Fruit fly (Drosophila melanogaster) whole organism, prepupa: ENCODE data around the gene mnb.
A peak's percentile ranks its signal among the peaks of the same experiment; 100 is the strongest.

ENCODE experiments used
- CG11294 ChIP-seq: fragments of 200-800 bp; sonication (Bioruptor generic); IDR thresholded peaks from 2 replicates; pipeline ENCODE4 v1.3.6; 2022; ENCODE audit warnings: missing biosample characterization, missing genetic modification characterization
- CG11762 ChIP-seq: fragments of 200-800 bp; sonication (Bioruptor generic); optimal IDR thresholded peaks from 3 replicates; lab custom pipeline; 2016; ENCODE audit warnings: missing biosample characterization, missing genetic modification characterization; ENCODE audit not compliant: insufficient read depth
- CG15336 ChIP-seq: fragments of 200-800 bp; sonication (Bioruptor generic); IDR thresholded peaks from 2 replicates; pipeline ENCODE4 v1.3.6; 2022; ENCODE audit warnings: missing biosample characterization, missing genetic modification characterization
- CG16779 ChIP-seq: fragments of 200-800 bp; sonication (Bioruptor generic); optimal IDR thresholded peaks from 3 replicates; lab custom pipeline; 2017; ENCODE audit warnings: missing biosample characterization, mild to moderate bottlenecking, missing genetic modification characterization
- CG3032 ChIP-seq: fragments of 200-800 bp; optimal IDR thresholded peaks from 2 replicates; lab custom pipeline; 2019; ENCODE audit warnings: missing biosample characterization, mild to moderate bottlenecking, missing genetic modification characterization, moderate library complexity
- CG32006 ChIP-seq: fragments of 200-800 bp; sonication (Bioruptor generic); optimal IDR thresholded peaks from 3 replicates; lab custom pipeline; 2017; ENCODE audit warnings: missing biosample characterization, mild to moderate bottlenecking, missing genetic modification characterization
- CG3919 ChIP-seq: fragments of 200-800 bp; sonication (Bioruptor generic); optimal IDR thresholded peaks from 3 replicates; lab custom pipeline; 2016; ENCODE audit warnings: missing biosample characterization, missing genetic modification characterization
- CG6163 ChIP-seq: fragments of 200-800 bp; sonication (Bioruptor generic); IDR thresholded peaks from 3 replicates; pipeline ENCODE4 v1.3.6; 2022; ENCODE audit warnings: missing biosample characterization, missing genetic modification characterization
- CG6276 ChIP-seq: fragments of 200-800 bp; sonication (Bioruptor generic); optimal IDR thresholded peaks from 2 replicates; lab custom pipeline; 2017; ENCODE audit warnings: missing biosample characterization, mild to moderate bottlenecking, missing genetic modification characterization
- CG6792 ChIP-seq: fragments of 200-800 bp; sonication (Bioruptor generic); optimal IDR thresholded peaks from 3 replicates; lab custom pipeline; 2016; ENCODE audit warnings: missing biosample characterization, missing genetic modification characterization
- CG6808 ChIP-seq: fragments of 200-800 bp; sonication (Bioruptor generic); optimal IDR thresholded peaks from 3 replicates; lab custom pipeline; 2017; ENCODE audit warnings: missing biosample characterization, missing genetic modification characterization, mild to moderate bottlenecking, moderate library complexity, missing genetic modification reagents
- CG6854 ChIP-seq: fragments of 200-800 bp; sonication (Bioruptor generic); optimal IDR thresholded peaks from 2 replicates; lab custom pipeline; 2017; ENCODE audit warnings: missing biosample characterization, mild to moderate bottlenecking, missing genetic modification characterization
- CG7368 ChIP-seq: fragments of 200-800 bp; sonication (Bioruptor generic); optimal IDR thresholded peaks from 3 replicates; lab custom pipeline; 2016; ENCODE audit warnings: missing biosample characterization, missing genetic modification characterization
- CG8319 ChIP-seq: fragments of 200-800 bp; sonication (Bioruptor generic); optimal IDR thresholded peaks from 3 replicates; lab custom pipeline; 2016; ENCODE audit warnings: missing biosample characterization, missing genetic modification characterization
- CG8632 ChIP-seq: fragments of 200-800 bp; sonication (Bioruptor generic); optimal IDR thresholded peaks from 3 replicates; lab custom pipeline; 2016; ENCODE audit warnings: missing biosample characterization, missing genetic modification characterization
- Eip75B ChIP-seq: fragments of 200-800 bp; sonication (Bioruptor generic); optimal IDR thresholded peaks from 3 replicates; lab custom pipeline; 2016; ENCODE audit warnings: missing biosample characterization, missing genetic modification characterization
- Eip78C ChIP-seq: fragments of 200-800 bp; sonication (Bioruptor generic); peaks from one replicate; lab custom pipeline; 2016; ENCODE audit warnings: missing biosample characterization, missing genetic modification characterization
- Eip93F ChIP-seq: fragments of 200-800 bp; sonication (Bioruptor generic); optimal IDR thresholded peaks from 2 replicates; lab custom pipeline; 2016; ENCODE audit warnings: missing biosample characterization, mild to moderate bottlenecking, missing genetic modification characterization
- Ets21C ChIP-seq: fragments of 200-800 bp; sonication (Bioruptor generic); optimal IDR thresholded peaks from 3 replicates; lab custom pipeline; 2016; ENCODE audit warnings: missing biosample characterization, missing genetic modification characterization
- Ets96B ChIP-seq: fragments of 200-800 bp; optimal IDR thresholded peaks from 2 replicates; lab custom pipeline; 2019; ENCODE audit warnings: missing biosample characterization, mild to moderate bottlenecking, missing genetic modification characterization, moderate library complexity
- Gug ChIP-seq: fragments of 200-800 bp; sonication (Bioruptor generic); IDR thresholded peaks from 2 replicates; pipeline ENCODE4 v1.3.6; 2022; ENCODE audit warnings: missing biosample characterization, missing genetic modification characterization
- Hr38 ChIP-seq: sonication (Bioruptor generic); optimal IDR thresholded peaks from 2 replicates; lab custom pipeline; 2016; ENCODE audit warnings: missing biosample characterization, missing genetic modification characterization
- Hr4 ChIP-seq: fragments of 200-800 bp; sonication (Bioruptor generic); optimal IDR thresholded peaks from 3 replicates; lab custom pipeline; 2016; ENCODE audit warnings: missing biosample characterization, missing genetic modification characterization
- Lpt ChIP-seq: fragments of 200-800 bp; sonication (Bioruptor generic); optimal IDR thresholded peaks from 3 replicates; lab custom pipeline; 2016; ENCODE audit warnings: missing biosample characterization, missing genetic modification characterization
- Met ChIP-seq: fragments of 200-800 bp; sonication (Bioruptor generic); optimal IDR thresholded peaks from 3 replicates; lab custom pipeline; 2016; ENCODE audit warnings: missing biosample characterization, missing genetic modification characterization
- Smox ChIP-seq: fragments of 200-800 bp; sonication (Bioruptor generic); optimal IDR thresholded peaks from 3 replicates; lab custom pipeline; 2016; ENCODE audit warnings: missing biosample characterization, missing genetic modification characterization
- Sox102F ChIP-seq: fragments of 200-800 bp; sonication (Bioruptor generic); optimal IDR thresholded peaks from 2 replicates; lab custom pipeline; 2016; ENCODE audit warnings: missing biosample characterization, mild to moderate bottlenecking, missing genetic modification characterization
- Sox14 ChIP-seq: fragments of 200-800 bp; sonication (Bioruptor generic); optimal IDR thresholded peaks from 3 replicates; lab custom pipeline; 2016; ENCODE audit warnings: missing biosample characterization, missing genetic modification characterization
- cyc ChIP-seq: fragments of 200-800 bp; sonication (Bioruptor generic); optimal IDR thresholded peaks from 3 replicates; lab custom pipeline; 2016; ENCODE audit warnings: missing biosample characterization, missing genetic modification characterization
- dsx ChIP-seq: fragments of 200-800 bp; optimal IDR thresholded peaks from 3 replicates; lab custom pipeline; 2019; ENCODE audit warnings: missing biosample characterization, mild to moderate bottlenecking, missing genetic modification characterization, moderate library complexity; ENCODE audit not compliant: poor library complexity, severe bottlenecking
- esn ChIP-seq: fragments of 200-800 bp; sonication (Bioruptor generic); optimal IDR thresholded peaks from 2 replicates; lab custom pipeline; 2016; ENCODE audit warnings: missing biosample characterization, mild to moderate bottlenecking, missing genetic modification characterization, moderate library complexity
- fd85E ChIP-seq: fragments of 200-800 bp; sonication (Bioruptor generic); optimal IDR thresholded peaks from 3 replicates; lab custom pipeline; 2016; ENCODE audit warnings: missing biosample characterization, missing genetic modification characterization
- fkh ChIP-seq: fragments of 200-800 bp; sonication (Bioruptor generic); optimal IDR thresholded peaks from 3 replicates; lab custom pipeline; 2017; ENCODE audit warnings: missing biosample characterization, mild to moderate bottlenecking, missing genetic modification characterization, moderate library complexity
- lz ChIP-seq: fragments of 200-800 bp; sonication (Bioruptor generic); optimal IDR thresholded peaks from 3 replicates; lab custom pipeline; 2016; ENCODE audit warnings: missing biosample characterization, missing genetic modification characterization
- net ChIP-seq: fragments of 200-800 bp; sonication (Bioruptor generic); optimal IDR thresholded peaks from 3 replicates; lab custom pipeline; 2016; ENCODE audit warnings: missing biosample characterization, missing genetic modification characterization
- salr ChIP-seq, 2 experiments: fragments of 200-800 bp; sonication (Bioruptor generic); optimal IDR thresholded peaks; 3 replicates each; lab custom pipeline; 2016 to 2018; ENCODE audit warnings: missing biosample characterization in 2 of 2, missing genetic modification characterization in 2 of 2, mild to moderate bottlenecking in 1 of 2
- spab ChIP-seq: fragments of 200-800 bp; sonication (Bioruptor generic); optimal IDR thresholded peaks from 2 replicates; lab custom pipeline; 2017; ENCODE audit warnings: missing biosample characterization, mild to moderate bottlenecking, missing genetic modification characterization, missing genetic modification reagents
- ss ChIP-seq, 2 experiments: fragments of 200-800 bp; sonication (Bioruptor generic); optimal IDR thresholded peaks; 2 replicates in 1 of 2; 3 replicates in 1 of 2; lab custom pipeline; 2017 to 2018; ENCODE audit warnings: mild to moderate bottlenecking in 2 of 2, missing biosample characterization in 2 of 2, missing genetic modification characterization in 2 of 2, moderate library complexity in 1 of 2
- svp ChIP-seq: fragments of 200-800 bp; sonication (Bioruptor generic); peaks from one replicate; lab custom pipeline; 2016; ENCODE audit warnings: missing biosample characterization, missing genetic modification characterization
- vri ChIP-seq: fragments of 200-800 bp; sonication (Bioruptor generic); optimal IDR thresholded peaks from 3 replicates; lab custom pipeline; 2016; ENCODE audit warnings: missing biosample characterization, mild to moderate bottlenecking, missing genetic modification characterization

mnb gene

DNA sequence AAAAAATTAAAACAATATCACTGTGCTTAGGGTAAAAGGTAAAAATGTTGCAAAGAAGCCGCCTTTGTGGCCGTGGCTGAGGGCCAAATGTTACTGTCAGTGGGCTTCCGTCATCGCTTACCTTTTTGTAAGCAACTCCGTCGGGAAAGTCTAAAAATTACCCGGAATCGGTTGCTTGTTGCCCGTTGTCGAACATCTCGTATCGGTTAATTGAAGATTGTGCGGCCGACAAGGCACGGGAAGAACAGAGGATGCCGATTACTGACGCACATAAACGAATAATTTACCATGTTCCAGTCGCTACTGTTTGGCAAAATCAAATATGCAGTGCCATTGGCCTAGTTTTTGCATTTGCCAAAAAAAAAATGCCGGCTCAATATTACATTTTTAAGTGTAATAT lies 31.0 kb downstream of the mnb start, which contains the start of gene Mco4:
TSS of gene Mco4 (minus strand) at position 101 of the 400 bp plus-strand sequence.
- no peak for TF ChIP-seq Hr38
- no peak for TF ChIP-seq Sox102F
- TF ChIP-seq CG11762 (GFP tag; lab: Kevin White, UChicago), result no peak
- no peak for TF ChIP-seq Ets21C (GFP tag; lab: Kevin White, UChicago)
- no peak for TF ChIP-seq Eip75B (GFP tag; lab: Kevin White, UChicago)
- no peak for TF ChIP-seq Ets96B (tag; lab: Kevin White, UChicago)
- no peak for TF ChIP-seq CG6276 (GFP tag; lab: Kevin White, UChicago)
- TF ChIP-seq Gug (GFP tag; lab: Robert Waterston, UW), result no peak
- no peak for TF ChIP-seq net (GFP tag; lab: Kevin White, UChicago)
- TF ChIP-seq, all 60 proteins: peak for 0

DNA sequence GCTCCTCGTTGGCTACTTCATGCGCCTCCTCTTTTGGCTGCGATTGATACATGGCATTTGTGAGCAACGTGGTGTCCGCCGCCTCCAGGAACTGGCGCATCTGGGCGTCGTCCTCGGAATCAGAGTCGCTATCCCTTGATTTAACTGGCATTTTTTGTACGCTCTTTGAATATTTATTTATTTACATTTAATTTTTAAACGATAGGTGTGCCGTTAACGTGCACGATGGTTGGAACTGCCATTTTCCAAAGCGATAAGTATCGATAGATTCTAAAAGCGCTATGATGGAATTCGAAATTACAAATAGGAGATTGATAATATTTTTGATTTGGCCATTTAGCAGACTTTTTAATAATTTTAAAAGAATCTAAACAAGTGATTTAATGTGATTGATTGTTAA lies 34.6 kb downstream of the mnb start, which contains the start of gene CG32554:
TSS of gene CG32554 (minus strand) at position 229 of the 400 bp plus-strand sequence.
- TF ChIP-seq Sox14 (GFP tag; lab: Kevin White, UChicago), result no peak
- peak; percentile 89 for TF ChIP-seq fkh (GFP tag; lab: Kevin White, UChicago)

DNA sequence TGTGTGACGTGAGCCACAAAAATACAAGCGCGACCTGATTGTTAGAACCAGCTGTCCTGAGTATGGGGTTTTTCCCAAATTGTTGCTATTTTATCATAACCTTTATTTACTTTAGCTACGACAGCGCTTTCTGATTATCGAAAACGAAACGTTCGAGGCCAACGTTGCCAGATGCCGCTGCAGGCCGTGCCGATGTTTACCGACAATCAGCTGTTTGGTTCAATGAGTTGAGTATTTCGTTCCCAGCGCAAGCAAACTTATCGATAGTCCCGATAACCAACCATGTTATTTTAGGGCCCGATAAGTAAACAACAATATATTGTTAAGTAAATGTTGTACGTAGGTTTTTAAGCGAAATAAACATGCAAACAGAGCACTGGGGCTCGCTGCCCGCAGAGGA lies 36.8 kb downstream of the mnb start, which contains the start of the genes CG15814 and Spt7:
TSS of gene CG15814 (minus strand) at position 164 of the 400 bp plus-strand sequence.
TSS of gene Spt7 (plus strand) at position 282 of the 400 bp plus-strand sequence.
- no peak for TF ChIP-seq CG7368 (GFP tag; lab: Kevin White, UChicago)
- no peak for TF ChIP-seq spab (GFP tag; lab: Kevin White, UChicago)
- TF ChIP-seq CG6854, result no peak
- no peak for TF ChIP-seq Ets21C (GFP tag; lab: Kevin White, UChicago)
- peak; percentile 38 for TF ChIP-seq esn (GFP tag; lab: Kevin White, UChicago)
- TF ChIP-seq Hr38, result no peak
- 0 out of 3 replicates have a peak, but pooled peaks have one; percentile 16 for TF ChIP-seq CG6163 (GFP tag; lab: Robert Waterston, UW)
- TF ChIP-seq Eip78C (GFP tag; lab: Kevin White, UChicago), result peak; percentile 69
- TF ChIP-seq Sox102F, result no peak
- TF ChIP-seq CG6808 (GFP tag; lab: Kevin White, UChicago), result no peak
- no peak for TF ChIP-seq CG11762 (GFP tag; lab: Kevin White, UChicago)
- TF ChIP-seq fkh (GFP tag; lab: Kevin White, UChicago), result peak; percentile 100
- TF ChIP-seq CG3919 (GFP tag; lab: Kevin White, UChicago), result no peak

DNA sequence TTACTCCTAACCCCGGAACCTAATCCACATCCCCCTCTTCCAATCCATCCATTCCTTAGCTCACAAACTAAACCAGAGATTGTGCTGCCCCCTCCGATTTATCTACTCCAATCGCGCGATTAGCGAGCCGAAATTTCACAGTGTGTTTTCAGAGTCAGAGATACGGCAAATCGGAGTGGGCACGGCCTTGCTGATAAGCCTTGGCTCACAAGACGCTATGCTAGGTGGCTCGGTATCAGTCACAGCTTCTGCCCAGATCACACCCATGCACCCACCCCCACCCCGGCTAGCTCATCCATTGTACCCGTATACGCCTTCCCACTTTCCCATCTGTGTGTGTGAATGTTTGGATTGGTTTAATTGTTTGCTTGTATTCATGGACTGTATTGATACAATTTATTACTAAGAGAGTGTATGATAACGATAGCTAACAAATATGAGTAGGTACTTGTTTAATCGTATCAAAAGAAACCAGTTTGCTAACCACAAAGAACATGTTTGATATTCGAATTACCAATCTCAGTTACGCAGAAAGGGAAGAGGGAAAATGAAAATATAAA lies 41.1 kb downstream of the mnb start:
- TF ChIP-seq fkh (GFP tag; lab: Kevin White, UChicago), result peak; percentile 56
- TF ChIP-seq CG15336, result no peak

DNA sequence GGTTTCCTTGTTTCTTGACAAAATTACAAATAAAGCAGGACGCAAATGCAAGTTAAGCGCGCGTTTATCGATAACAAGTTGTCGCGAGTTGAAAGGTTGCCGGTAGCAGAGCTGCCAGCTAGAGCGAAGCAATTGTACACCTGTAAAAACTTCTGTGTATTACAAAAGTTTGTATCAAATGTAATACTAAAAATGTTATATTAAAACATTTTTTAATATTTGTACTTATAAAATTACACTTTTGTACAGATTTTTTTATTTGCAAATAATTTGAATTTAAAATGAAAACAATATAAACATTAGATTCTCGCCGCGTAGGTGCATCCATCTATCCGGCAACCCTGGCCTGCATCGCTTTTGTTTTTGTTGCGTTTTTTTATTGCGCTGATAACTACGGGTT lies 42.4 kb downstream of the mnb start, which contains the start of the genes CG8142 and Ucp4A:
TSS of gene CG8142 (minus strand) at position 82 of the 400 bp plus-strand sequence.
TSS of gene Ucp4A (plus strand) at position 327 of the 400 bp plus-strand sequence.
- TF ChIP-seq Lpt (GFP tag; lab: Kevin White, UChicago) (peak; percentile 85), CG8319 (peak; percentile 84), CG11294 (GFP tag; lab: Robert Waterston, UW) (peak; percentile 91), Gug (GFP tag; lab: Robert Waterston, UW) (peak; percentile 95), ss (GFP tag; optimal IDR thresholded peaks at IDR 0.05; lab: Kevin White, UChicago) (peak; percentile 69 to 84), CG11762 (GFP tag; lab: Kevin White, UChicago) (peak; percentile 85), CG16779 (tag; lab: Kevin White, UChicago) (no peak), Met (GFP tag; lab: Kevin White, UChicago) (no peak), CG6276 (GFP tag; lab: Kevin White, UChicago) (no peak), Ets96B (tag; lab: Kevin White, UChicago) (peak; percentile 95), CG8632 (peak; percentile 85), dsx (GFP tag; lab: Kevin White, UChicago) (peak; percentile 85), svp (peak; percentile 96), Ets21C (GFP tag; lab: Kevin White, UChicago) (peak; percentile 69), Hr4 (no peak), salr (GFP tag; optimal IDR thresholded peaks at IDR 0.05; lab: Kevin White, UChicago) (peak; percentile 61 to 85), Smox (no peak), CG6792 (peak; percentile 88), Eip75B (GFP tag; lab: Kevin White, UChicago) (peak; percentile 72), net (GFP tag; lab: Kevin White, UChicago) (peak; percentile 78), fd85E (GFP tag; lab: Kevin White, UChicago) (peak; percentile 43), cyc (peak; percentile 89), vri (GFP tag; lab: Kevin White, UChicago) (peak; percentile 51), spab (GFP tag; lab: Kevin White, UChicago) (peak; percentile 80), CG32006 (GFP tag; lab: Kevin White, UChicago) (peak; percentile 91), lz (GFP tag; lab: Kevin White, UChicago) (peak; percentile 83), CG3032 (peak; percentile 94), Sox102F (no peak), Eip93F (GFP tag; lab: Kevin White, UChicago) (peak; percentile 76)
